Worm (Caenorhabditis elegans) whole organism, L4 larva: Measurements from ENCODE around the gene clec-227.

ENCODE experiments used
- aly-2 ChIP-seq: sonication (generic microtip); optimal IDR thresholded peaks from 2 replicates; lab custom pipeline; 2018; ENCODE audit warnings: missing biosample characterization, missing genetic modification characterization
- ama-1 ChIP-seq: fragments of 150-350 bp; optimal IDR thresholded peaks from 2 replicates; lab custom pipeline; 2014; ENCODE audit warnings: inconsistent platforms, mixed read lengths
- ceh-82 ChIP-seq: sonication (generic microtip); optimal IDR thresholded peaks from 2 replicates; lab custom pipeline; 2017; ENCODE audit warnings: missing biosample characterization, missing genetic modification characterization
- fkh-10 ChIP-seq: fragments of 150-350 bp; optimal IDR thresholded peaks from 2 replicates; lab custom pipeline; 2014; ENCODE audit warnings: missing biosample characterization, missing genetic modification reagents, missing genetic modification characterization
- mdl-1 ChIP-seq, 2 experiments: fragments of 150-350 bp in 1 of 2; sonication (generic microtip) in 1 of 2; optimal IDR thresholded peaks; 2 replicates each; lab custom pipeline; 2014 to 2017; ENCODE audit warnings: missing biosample characterization in 2 of 2, missing genetic modification characterization in 2 of 2
- mxl-2 ChIP-seq: fragments of 200-800 bp; sonication (Bioruptor generic); conservative IDR thresholded peaks from 2 replicates; pipeline ENCODE4 v1.3.6; 2022; ENCODE audit warnings: missing genetic modification reagents, missing genetic modification characterization, missing compliant biosample characterization
- nhr-11 ChIP-seq: fragments of 150-350 bp; optimal IDR thresholded peaks from 2 replicates; lab custom pipeline; 2014; ENCODE audit warnings: missing biosample characterization, missing genetic modification characterization
- nhr-237 ChIP-seq: sonication (generic microtip); optimal IDR thresholded peaks from 2 replicates; lab custom pipeline; 2017; ENCODE audit warnings: missing biosample characterization, missing genetic modification characterization
- nhr-48 ChIP-seq: sonication (generic microtip); optimal IDR thresholded peaks from 2 replicates; lab custom pipeline; 2016; ENCODE audit warnings: mild to moderate bottlenecking, missing genetic modification characterization, missing compliant biosample characterization
- nhr-76 ChIP-seq: fragments of 150-350 bp; optimal IDR thresholded peaks from 2 replicates; lab custom pipeline; 2014; ENCODE audit warnings: missing biosample characterization, missing genetic modification characterization
- saeg-2 ChIP-seq: fragments of 200-800 bp; sonication (Bioruptor generic); IDR thresholded peaks from 2 replicates; pipeline ENCODE4 v1.3.6; 2022; ENCODE audit warnings: missing genetic modification reagents, missing genetic modification characterization, missing compliant biosample characterization
- skn-1 ChIP-seq: fragments of 150-350 bp; optimal IDR thresholded peaks from 2 replicates; lab custom pipeline; 2014; ENCODE audit warnings: missing biosample characterization, missing genetic modification characterization
- unc-39 ChIP-seq: sonication (generic microtip); optimal IDR thresholded peaks from 2 replicates; lab custom pipeline; 2017; ENCODE audit warnings: missing biosample characterization, missing genetic modification characterization
- ztf-11 ChIP-seq: fragments of 150-350 bp; optimal IDR thresholded peaks from 2 replicates; lab custom pipeline; 2014; ENCODE audit warnings: missing biosample characterization, missing genetic modification characterization

- TF ChIP-seq ama-1 (no peak), skn-1 (tag; lab: Kevin White, UChicago) (no peak), unc-39 (tag; lab: Kevin White, UChicago) (no peak), ceh-82 (tag; lab: Kevin White, UChicago) (no peak), nhr-48 (tag; lab: Kevin White, UChicago) (no peak), ztf-11 (no peak), fkh-10 (GFP tag; lab: Kevin White, UChicago) (no peak), mdl-1 (tag; optimal IDR thresholded peaks at IDR 0.05; lab: Kevin White, UChicago) (no peak), nhr-11 (tag; lab: Kevin White, UChicago) (no peak), mxl-2 (no peak), nhr-76 (tag; lab: Kevin White, UChicago) (no peak), saeg-2 (no peak), aly-2 (tag; lab: Kevin White, UChicago) (no peak), nhr-237 (tag; lab: Kevin White, UChicago) (no peak)
Measured at ce11 chrV:14428865-14429264, 43.5 kb upstream of the clec-227 start, which contains the start of gene F23B12.1.
